Worm (Caenorhabditis elegans): ENCODE data around the gene smf-1.

Gene smf-1

ce11 chrX:6733201-6733600 lies 10.3 kb upstream of the smf-1 start, which contains the start of gene R03E9.2:
Gene R03E9.2, minus strand, starts transcription at chrX:6733301.
- TF ChIP-seq lin-40 (tag; optimal IDR thresholded peaks at IDR 0.05) = no peak
- TF ChIP-seq rpc-1 (optimal IDR thresholded peaks at IDR 0.05) = no peak
- no peak for TF ChIP-seq rpc-1 (tag; optimal IDR thresholded peaks at IDR 0.05)
- no peak for TF ChIP-seq lir-1 (GFP tag; conservative IDR thresholded peaks at IDR 0.05)
- no peak for TF ChIP-seq sea-2 (GFP tag; IDR thresholded peaks at IDR 0.05)
- no peak for TF ChIP-seq efl-1 (GFP tag; optimal IDR thresholded peaks at IDR 0.05)
- no peak for TF ChIP-seq ceh-91 (GFP tag; IDR thresholded peaks at IDR 0.05)
- no peak for TF ChIP-seq F37B4.10 (GFP tag; IDR thresholded peaks at IDR 0.05)
- TF ChIP-seq let-526 (GFP tag; IDR thresholded peaks at IDR 0.05) = no peak
- TF ChIP-seq him-1 (tag; optimal IDR thresholded peaks at IDR 0.05) = no peak
- TF ChIP-seq F39B2.1 (GFP tag; IDR thresholded peaks at IDR 0.05) = no peak
- no peak for TF ChIP-seq B0261.1 (tag; optimal IDR thresholded peaks at IDR 0.05)
- no peak for TF ChIP-seq dox-1 (GFP tag; IDR thresholded peaks at IDR 0.05)
- TF ChIP-seq mel-28 (tag; optimal IDR thresholded peaks at IDR 0.05; ENCODE audit: borderline replicate concordance) = no peak
- no peak for TF ChIP-seq F52B5.7 (tag; optimal IDR thresholded peaks at IDR 0.05)
- no peak for TF ChIP-seq attf-3 (GFP tag; conservative IDR thresholded peaks at IDR 0.05)
- no peak for TF ChIP-seq zfh-2 (GFP tag; conservative IDR thresholded peaks at IDR 0.05)
- no peak for TF ChIP-seq nfya-2 (GFP tag; IDR thresholded peaks at IDR 0.05)
- TF ChIP-seq zim-3 (tag; optimal IDR thresholded peaks at IDR 0.05) = no peak

ce11 chrX:6729593-6729992 lies 6.7 kb upstream of the smf-1 start, which contains the start of gene K11G12.6:
Gene K11G12.6, minus strand, starts transcription at chrX:6729657.
- TF ChIP-seq unc-130 (GFP tag; optimal IDR thresholded peaks at IDR 0.05) = no peak
- no peak for TF ChIP-seq F39B2.1 (GFP tag; IDR thresholded peaks at IDR 0.05)
- no peak for TF ChIP-seq B0019.2 (GFP tag; conservative IDR thresholded peaks at IDR 0.05)
- no peak for TF ChIP-seq nhr-90 (tag; optimal IDR thresholded peaks at IDR 0.05)
- TF ChIP-seq sptf-2 (GFP tag; optimal IDR thresholded peaks at IDR 0.05) = no peak
- no peak for TF ChIP-seq sdz-38 (tag; optimal IDR thresholded peaks at IDR 0.05)
- TF ChIP-seq lir-1 (GFP tag; conservative IDR thresholded peaks at IDR 0.05) = no peak
- TF ChIP-seq mcd-1 (GFP tag; IDR thresholded peaks at IDR 0.05) = peak; percentile 60

ce11 chrX:6728820-6729396 lies 6.0 kb upstream of the smf-1 start:
- TF ChIP-seq ztf-25 (GFP tag; IDR thresholded peaks at IDR 0.05) = no peak
- peak; percentile 38 for TF ChIP-seq nhr-80 (tag; optimal IDR thresholded peaks at IDR 0.05)

ce11 chrX:6725260-6725718 lies 2.4 kb upstream of the smf-1 start, which contains the start of gene slc-25A10:
Gene slc-25A10, minus strand, starts transcription at chrX:6725668.
- TF ChIP-seq tbp1 (GFP tag; optimal IDR thresholded peaks at IDR 0.05) (no peak), unc-62 (GFP tag; optimal IDR thresholded peaks at IDR 0.05) (no peak), F52B5.7 (tag; optimal IDR thresholded peaks at IDR 0.05) (no peak), somi-1 (GFP tag; optimal IDR thresholded peaks at IDR 0.05) (no peak), snpc-3.4 (tag; optimal IDR thresholded peaks at IDR 0.05) (no peak), C17E4.6 (GFP tag; IDR thresholded peaks at IDR 0.05) (no peak)

ce11 chrX:6718595-6718994 lies 4.3 kb downstream of the smf-1 start, which contains the start of gene smf-2:
Gene smf-2, minus strand, starts transcription at chrX:6718695.
- TF ChIP-seq F37B4.10 (GFP tag; IDR thresholded peaks at IDR 0.05) = no peak
- no peak for TF ChIP-seq ekl-4 (GFP tag; IDR thresholded peaks at IDR 0.05)
- TF ChIP-seq let-607 (tag; optimal IDR thresholded peaks at IDR 0.05) = no peak
- no peak for TF ChIP-seq mcd-1 (GFP tag; IDR thresholded peaks at IDR 0.05)
- TF ChIP-seq let-526 (GFP tag; IDR thresholded peaks at IDR 0.05) = no peak
- TF ChIP-seq zfh-2 (GFP tag; conservative IDR thresholded peaks at IDR 0.05) = no peak
- TF ChIP-seq hmg-1.2 (GFP tag; IDR thresholded peaks at IDR 0.05) = no peak
